ENCODE assay signal across 6 fruit fly cellular contexts in genomic region chr3R:4658991-4659933, dm6.
A peak's percentile ranks its signal among the peaks of the same experiment; 100 is the strongest.
TF ChIP-seq lines count a peak whose summit lies in the region.

Gene smash, plus strand, starts transcription at chr3R:4659579.

- TF ChIP-seq CTCF in S2 (optimal IDR thresholded peaks at IDR 0.05; lab: Kevin White, UChicago), result peak; percentile 22 to 25
- peak; percentile 50 for TF ChIP-seq CTCF in whole organism, embryonic (GFP tag; optimal IDR thresholded peaks at IDR 0.05; lab: Kevin White, UChicago)

TF ChIP-seq in whole organism, adult, 20 proteins besides CTCF, POLR2A, EP300 and RAD21:
- TF ChIP-seq Mnt (GFP tag; optimal IDR thresholded peaks at IDR 0.05; lab: Kevin White, UChicago), result peak; percentile 82
- peak; percentile 54 for TF ChIP-seq CG1620 (GFP tag; optimal IDR thresholded peaks at IDR 0.05; lab: Kevin White, UChicago)
- TF ChIP-seq CG11617 (GFP tag; optimal IDR thresholded peaks at IDR 0.05; lab: Kevin White, UChicago), result peak; percentile 80
- peak; percentile 74 for TF ChIP-seq bab1 (GFP tag; optimal IDR thresholded peaks at IDR 0.05; lab: Kevin White, UChicago)
- peak; percentile 71 for TF ChIP-seq pad (GFP tag; optimal IDR thresholded peaks at IDR 0.05; lab: Kevin White, UChicago)
- no peak for TF ChIP-seq Crg-1 (GFP tag; optimal IDR thresholded peaks at IDR 0.05; lab: Kevin White, UChicago)
- TF ChIP-seq cnc (optimal IDR thresholded peaks at IDR 0.05; lab: Kevin White, UChicago), result no peak
- TF ChIP-seq CG33017 (tag; optimal IDR thresholded peaks at IDR 0.05; lab: Kevin White, UChicago), result peak; percentile 29
- TF ChIP-seq cic (GFP tag; optimal IDR thresholded peaks at IDR 0.05; lab: Kevin White, UChicago), result peak; percentile 82
- TF ChIP-seq CG7101 (tag; optimal IDR thresholded peaks at IDR 0.05; lab: Kevin White, UChicago), result peak; percentile 52
- no peak for TF ChIP-seq Hr96 (GFP tag; optimal IDR thresholded peaks at IDR 0.05; lab: Kevin White, UChicago)
- peak; percentile 40 for TF ChIP-seq kay (GFP tag; lab: Kevin White, UChicago; ENCODE audit: borderline replicate concordance)
- TF ChIP-seq CG12768 (GFP tag; optimal IDR thresholded peaks at IDR 0.05; lab: Kevin White, UChicago), result peak; percentile 77
- TF ChIP-seq CG7045 (GFP tag; optimal IDR thresholded peaks at IDR 0.05; lab: Kevin White, UChicago), result peak; percentile 57
- peak; percentile 67 for TF ChIP-seq tj (GFP tag; optimal IDR thresholded peaks at IDR 0.05; lab: Kevin White, UChicago)
- TF ChIP-seq CG14711 (tag; optimal IDR thresholded peaks at IDR 0.05; lab: Kevin White, UChicago), result peak; percentile 15
- TF ChIP-seq CG5204 (GFP tag; optimal IDR thresholded peaks at IDR 0.05; lab: Kevin White, UChicago), result no peak
- TF ChIP-seq ovo (GFP tag; optimal IDR thresholded peaks at IDR 0.05; lab: Kevin White, UChicago), result no peak

TF ChIP-seq in whole organism, embryonic, 481 proteins besides CTCF, POLR2A, EP300 and RAD21 (continues in another document):
- peak; percentile 54 for TF ChIP-seq MBD-R2 (GFP tag; IDR thresholded peaks at IDR 0.05; lab: Robert Waterston, UW)
- peak; percentile 15; the same call in 2 of the 3 replicates for TF ChIP-seq tgo (GFP tag; IDR thresholded peaks at IDR 0.05; lab: Robert Waterston, UW)
- TF ChIP-seq amos (GFP tag; IDR thresholded peaks at IDR 0.05; lab: Robert Waterston, UW; ENCODE audit: partially characterized antibody), result peak; percentile 61; the same call in 1 of the 2 replicates
- no peak for TF ChIP-seq schlank (tag; optimal IDR thresholded peaks at IDR 0.05; lab: Kevin White, UChicago)
- TF ChIP-seq CG5245 (GFP tag; optimal IDR thresholded peaks at IDR 0.05; lab: Kevin White, UChicago), result no peak
- no peak for TF ChIP-seq dpn (GFP tag; optimal IDR thresholded peaks at IDR 0.05; lab: Kevin White, UChicago)
- peak; percentile 12 for TF ChIP-seq CG7839 (tag; optimal IDR thresholded peaks at IDR 0.05; lab: Kevin White, UChicago)
- TF ChIP-seq Side (GFP tag; optimal IDR thresholded peaks at IDR 0.05; lab: Kevin White, UChicago), result peak; percentile 35
- no peak for TF ChIP-seq Asciz (GFP tag; optimal IDR thresholded peaks at IDR 0.05; lab: Kevin White, UChicago)
- peak; percentile 62 for TF ChIP-seq CHES-1-like (GFP tag; optimal IDR thresholded peaks at IDR 0.05; lab: Kevin White, UChicago)
- TF ChIP-seq Ssrp (tag; optimal IDR thresholded peaks at IDR 0.05; lab: Kevin White, UChicago), result no peak
- no peak for TF ChIP-seq CG12236 (GFP tag; optimal IDR thresholded peaks at IDR 0.05; lab: Kevin White, UChicago)
- peak; percentile 7 for TF ChIP-seq onecut (GFP tag; IDR thresholded peaks at IDR 0.05; lab: Robert Waterston, UW)
- no peak for TF ChIP-seq Oaz (GFP tag; IDR thresholded peaks at IDR 0.05; lab: Robert Waterston, UW)
- no peak for TF ChIP-seq tx (GFP tag; optimal IDR thresholded peaks at IDR 0.05; lab: Kevin White, UChicago)
- peak; percentile 22 for TF ChIP-seq jumu (GFP tag; optimal IDR thresholded peaks at IDR 0.05; lab: Kevin White, UChicago)
- peak; percentile 72 for TF ChIP-seq CG3847 (GFP tag; IDR thresholded peaks at IDR 0.05; lab: Robert Waterston, UW)
- TF ChIP-seq CG11695 (GFP tag; IDR thresholded peaks at IDR 0.05; lab: Robert Waterston, UW), result no peak
- no peak for TF ChIP-seq cg (GFP tag; optimal IDR thresholded peaks at IDR 0.05; lab: Kevin White, UChicago)

TF ChIP-seq in whole organism, prepupa, 60 proteins besides CTCF, POLR2A, EP300 and RAD21 (continues in another document):
- TF ChIP-seq CG16779 (tag; optimal IDR thresholded peaks at IDR 0.05; lab: Kevin White, UChicago) (peak; percentile 71), Gug (GFP tag; IDR thresholded peaks at IDR 0.05; lab: Robert Waterston, UW) (no peak), Sox14 (GFP tag; optimal IDR thresholded peaks at IDR 0.05; lab: Kevin White, UChicago) (peak; percentile 40), CG6276 (GFP tag; optimal IDR thresholded peaks at IDR 0.05; lab: Kevin White, UChicago) (peak; percentile 26), CG31627 (GFP tag; optimal IDR thresholded peaks at IDR 0.05; lab: Kevin White, UChicago) (no peak), CG3919 (GFP tag; optimal IDR thresholded peaks at IDR 0.05; lab: Kevin White, UChicago) (no peak), CG1621 (tag; optimal IDR thresholded peaks at IDR 0.05; lab: Kevin White, UChicago) (peak; percentile 83), CG3032 (tag; optimal IDR thresholded peaks at IDR 0.05; lab: Kevin White, UChicago) (peak; percentile 34), CG4318 (GFP tag; optimal IDR thresholded peaks at IDR 0.05; lab: Kevin White, UChicago) (no peak), CG6792 (GFP tag; optimal IDR thresholded peaks at IDR 0.05; lab: Kevin White, UChicago) (peak; percentile 27), Ets96B (tag; optimal IDR thresholded peaks at IDR 0.05; lab: Kevin White, UChicago) (peak; percentile 38), Hr39 (GFP tag; optimal IDR thresholded peaks at IDR 0.05; lab: Kevin White, UChicago) (no peak), Hr38 (GFP tag; optimal IDR thresholded peaks at IDR 0.05; lab: Kevin White, UChicago) (no peak), Hr4 (GFP tag; optimal IDR thresholded peaks at IDR 0.05; lab: Kevin White, UChicago) (no peak), CG8119 (GFP tag; IDR thresholded peaks at IDR 0.05; lab: Robert Waterston, UW) (peak; percentile 45; the same call in 2 of the 3 replicates), CG8632 (GFP tag; optimal IDR thresholded peaks at IDR 0.05; lab: Kevin White, UChicago) (peak; percentile 22), pdm3 (GFP tag; optimal IDR thresholded peaks at IDR 0.05; lab: Kevin White, UChicago) (no peak), CG11762 (GFP tag; optimal IDR thresholded peaks at IDR 0.05; lab: Kevin White, UChicago; ENCODE audit: insufficient read depth) (no peak), fd59A (GFP tag; optimal IDR thresholded peaks at IDR 0.05; lab: Kevin White, UChicago) (no peak)

TF ChIP-seq in whole organism, pupa, 21 proteins besides CTCF, POLR2A, EP300 and RAD21:
- peak; percentile 32 for TF ChIP-seq CG15710 (tag; optimal IDR thresholded peaks at IDR 0.05; lab: Kevin White, UChicago)
- peak; percentile 27 for TF ChIP-seq Pif1B (GFP tag; optimal IDR thresholded peaks at IDR 0.05; lab: Kevin White, UChicago)
- TF ChIP-seq CG9948 (tag; optimal IDR thresholded peaks at IDR 0.05; lab: Kevin White, UChicago), result peak; percentile 11
- peak; percentile 65; the same call in 1 of the 2 replicates for TF ChIP-seq Ets98B (GFP tag; IDR thresholded peaks at IDR 0.05; lab: Robert Waterston, UW)
- TF ChIP-seq EcR (GFP tag; optimal IDR thresholded peaks at IDR 0.05; lab: Kevin White, UChicago), result peak; percentile 49
- TF ChIP-seq CG32121 (GFP tag; IDR thresholded peaks at IDR 0.05; lab: Robert Waterston, UW), result peak; percentile 56
- no peak for TF ChIP-seq CG8301 (tag; optimal IDR thresholded peaks at IDR 0.05; lab: Kevin White, UChicago)
- peak; percentile 17 for TF ChIP-seq CG8159 (tag; optimal IDR thresholded peaks at IDR 0.05; lab: Kevin White, UChicago)
- TF ChIP-seq Snoo (tag; optimal IDR thresholded peaks at IDR 0.05; lab: Kevin White, UChicago), result peak; percentile 45
- peak; percentile 35 for TF ChIP-seq gl (tag; optimal IDR thresholded peaks at IDR 0.05; lab: Kevin White, UChicago)
- peak; percentile 88 for TF ChIP-seq CG4496 (GFP tag; IDR thresholded peaks at IDR 0.05; lab: Robert Waterston, UW)
- TF ChIP-seq CG12605 (GFP tag; IDR thresholded peaks at IDR 0.05; lab: Robert Waterston, UW), result peak; percentile 71
- no peak for TF ChIP-seq CG10348 (GFP tag; IDR thresholded peaks at IDR 0.05; lab: Robert Waterston, UW)
- TF ChIP-seq Pif1A (GFP tag; optimal IDR thresholded peaks at IDR 0.05; lab: Kevin White, UChicago), result peak; percentile 11
- TF ChIP-seq D1 (tag; optimal IDR thresholded peaks at IDR 0.05; lab: Kevin White, UChicago), result peak; percentile 63
- TF ChIP-seq CG17806 (tag; optimal IDR thresholded peaks at IDR 0.05; lab: Kevin White, UChicago), result no peak

TF ChIP-seq in whole organism, wandering third instar larva, 38 proteins besides CTCF, POLR2A, EP300 and RAD21 (continues in another document):
- no peak for TF ChIP-seq Abd-B (GFP tag; optimal IDR thresholded peaks at IDR 0.05; lab: Kevin White, UChicago)
- no peak for TF ChIP-seq dsf (GFP tag; optimal IDR thresholded peaks at IDR 0.05; lab: Kevin White, UChicago; ENCODE audit: borderline replicate concordance)
- TF ChIP-seq Hnf4 (GFP tag; optimal IDR thresholded peaks at IDR 0.05; lab: Kevin White, UChicago), result peak; percentile 37
- no peak for TF ChIP-seq Hr78 (GFP tag; optimal IDR thresholded peaks at IDR 0.05; lab: Kevin White, UChicago)
- TF ChIP-seq Dfd (GFP tag; optimal IDR thresholded peaks at IDR 0.05; lab: Kevin White, UChicago), result no peak
- TF ChIP-seq usp (GFP tag; optimal IDR thresholded peaks at IDR 0.05; lab: Kevin White, UChicago), result no peak
- TF ChIP-seq br (GFP tag; optimal IDR thresholded peaks at IDR 0.05; lab: Kevin White, UChicago), result peak; percentile 51
- TF ChIP-seq rgr (GFP tag; optimal IDR thresholded peaks at IDR 0.05; lab: Kevin White, UChicago), result peak; percentile 71
- TF ChIP-seq OdsH (GFP tag; optimal IDR thresholded peaks at IDR 0.05; lab: Kevin White, UChicago), result peak; percentile 52
- peak; percentile 78 for TF ChIP-seq Hr83 (GFP tag; optimal IDR thresholded peaks at IDR 0.05; lab: Kevin White, UChicago; ENCODE audit: poor library complexity, severe bottlenecking)
- peak; percentile 28 for TF ChIP-seq sv (GFP tag; optimal IDR thresholded peaks at IDR 0.05; lab: Kevin White, UChicago)
- TF ChIP-seq Myc (optimal IDR thresholded peaks at IDR 0.05; lab: Kevin White, UChicago), result peak; percentile 41
- TF ChIP-seq lola (GFP tag; optimal IDR thresholded peaks at IDR 0.05; lab: Kevin White, UChicago), result no peak
- peak; percentile 56 for TF ChIP-seq Jra (GFP tag; optimal IDR thresholded peaks at IDR 0.05; lab: Kevin White, UChicago)
- peak; percentile 53 for TF ChIP-seq Sp1 (GFP tag; optimal IDR thresholded peaks at IDR 0.05; lab: Kevin White, UChicago)
- TF ChIP-seq HLH106 (tag; optimal IDR thresholded peaks at IDR 0.05; lab: Kevin White, UChicago), result peak; percentile 8
- peak; percentile 75 for TF ChIP-seq Vsx2 (GFP tag; optimal IDR thresholded peaks at IDR 0.05; lab: Kevin White, UChicago; ENCODE audit: partially characterized antibody)
- peak in 1 of 2 experiments; percentile 54 for TF ChIP-seq foxo (GFP tag; optimal IDR thresholded peaks at IDR 0.05; lab: Kevin White, UChicago)
- TF ChIP-seq dl (GFP tag; optimal IDR thresholded peaks at IDR 0.05; lab: Kevin White, UChicago; ENCODE audit: insufficient read depth in 1 of 2, partially characterized antibody in 2 of 2), result peak in 1 of 2 experiments; percentile 34
- TF ChIP-seq N (GFP tag; optimal IDR thresholded peaks at IDR 0.05; lab: Kevin White, UChicago), result peak; percentile 31
- no peak for TF ChIP-seq tai (GFP tag; optimal IDR thresholded peaks at IDR 0.05; lab: Kevin White, UChicago)
- no peak for TF ChIP-seq GATAd (GFP tag; optimal IDR thresholded peaks at IDR 0.05; lab: Kevin White, UChicago)
- peak; percentile 56 for TF ChIP-seq h (GFP tag; optimal IDR thresholded peaks at IDR 0.05; lab: Kevin White, UChicago)
- no peak for TF ChIP-seq CG32264 (GFP tag; optimal IDR thresholded peaks at IDR 0.05; lab: Kevin White, UChicago)
- TF ChIP-seq jim (GFP tag; optimal IDR thresholded peaks at IDR 0.05; lab: Kevin White, UChicago), result peak; percentile 80
- TF ChIP-seq psq (GFP tag; optimal IDR thresholded peaks at IDR 0.05; lab: Kevin White, UChicago), result peak; percentile 47
- TF ChIP-seq Mio (GFP tag; optimal IDR thresholded peaks at IDR 0.05; lab: Kevin White, UChicago), result peak; percentile 26
